Worm (Caenorhabditis elegans) whole organism, L4 larva: ENCODE data around the gene madf-8.

Source experiments
- ceh-28 ChIP-seq: fragments of 150-350 bp; optimal IDR thresholded peaks from 2 replicates; lab custom pipeline; 2014; ENCODE audit warnings: missing biosample characterization, missing genetic modification reagents, missing genetic modification characterization
- cey-2 ChIP-seq: sonication (generic microtip); optimal IDR thresholded peaks from 3 replicates; lab custom pipeline; 2017; ENCODE audit warnings: missing genetic modification characterization, mild to moderate bottlenecking, missing compliant biosample characterization, antibody characterized with exemption, borderline replicate concordance; ENCODE audit not compliant: insufficient read depth
- nhr-10 ChIP-seq: fragments of 150-350 bp; optimal IDR thresholded peaks from 2 replicates; lab custom pipeline; 2014; ENCODE audit warnings: missing biosample characterization, missing genetic modification characterization
- nhr-6 ChIP-seq: fragments of 150-350 bp; optimal IDR thresholded peaks from 2 replicates; lab custom pipeline; 2014; ENCODE audit warnings: missing biosample characterization, missing genetic modification characterization

ce11 chrIII:3664224-3664623 lies 13.6 kb upstream of the madf-8 start, which contains the start of gene C46F11.4:
- TF ChIP-seq nhr-10 (tag; lab: Kevin White, UChicago) = no peak
- peak; percentile 15 for TF ChIP-seq nhr-6 (tag; lab: Kevin White, UChicago)
- no peak for TF ChIP-seq ceh-28 (tag; lab: Kevin White, UChicago)
- no peak for TF ChIP-seq cey-2 (tag; lab: Kevin White, UChicago)
